Fruit fly (Drosophila melanogaster): ENCODE results near the gene CG8565.

Gene CG8565

DNA sequence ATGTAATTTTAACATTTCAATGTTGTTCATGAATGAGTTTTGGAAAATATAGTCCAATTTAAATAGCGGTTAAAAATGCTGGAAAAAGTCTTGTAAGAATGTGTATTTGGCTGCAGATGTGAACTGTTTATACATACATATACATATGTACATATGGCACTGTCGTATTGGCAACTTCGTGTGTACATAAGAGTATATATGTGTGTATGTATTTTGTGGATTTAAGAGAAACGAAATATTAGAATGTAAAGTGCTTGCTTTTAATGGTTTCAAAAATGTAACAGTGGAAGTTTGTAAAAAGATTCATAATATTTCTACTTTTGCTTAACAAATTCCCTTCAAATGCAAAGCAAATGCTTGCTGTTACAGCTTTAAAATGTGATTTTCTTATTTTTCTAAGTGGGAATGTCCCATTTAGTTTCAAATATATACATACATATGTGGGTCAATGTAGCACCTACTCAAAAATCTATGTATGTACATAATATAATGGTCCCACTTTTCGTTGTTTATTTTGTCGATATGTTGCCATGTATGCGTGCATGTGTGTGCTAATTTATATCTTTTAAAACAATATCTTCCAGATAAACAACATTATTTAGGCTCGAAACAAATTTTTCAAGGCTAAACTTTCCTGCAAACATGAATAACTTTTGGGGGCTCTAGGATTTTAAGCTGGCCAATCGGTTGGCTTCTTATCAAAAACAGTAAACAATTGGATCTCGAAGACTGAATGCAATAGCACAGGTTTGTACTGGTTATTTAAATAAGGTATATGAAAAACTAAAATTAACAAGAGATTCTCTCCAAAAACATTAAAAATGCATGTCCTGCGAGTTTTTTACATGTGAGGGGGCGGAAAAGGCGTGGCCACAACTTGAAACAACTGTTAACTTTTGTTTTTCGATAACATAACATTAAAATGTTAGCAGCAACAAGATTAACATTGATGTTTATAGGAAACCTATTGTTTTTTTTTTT lies 33.4 kb downstream of the CG8565 start (continued):
- TF ChIP-seq Awh (GFP tag; IDR thresholded peaks at IDR 0.05) (peak; percentile 77), luna (GFP tag; optimal IDR thresholded peaks at IDR 0.05) (peak; percentile 13), h (optimal IDR thresholded peaks at IDR 0.05) (no peak), CG5245 (GFP tag; optimal IDR thresholded peaks at IDR 0.05) (no peak), sd (tag; optimal IDR thresholded peaks at IDR 0.05) (no peak), CG18262 (tag; optimal IDR thresholded peaks at IDR 0.05) (peak; percentile 20), gsb (GFP tag; IDR thresholded peaks at IDR 0.05) (no peak), vvl (GFP tag; IDR thresholded peaks at IDR 0.05) (peak; percentile 49; the same call in 1 of the 2 replicates), ranshi (GFP tag; IDR thresholded peaks at IDR 0.05) (peak; percentile 29; the same call in 1 of the 2 replicates), BEAF-32 (GFP tag; optimal IDR thresholded peaks at IDR 0.05) (no peak), nerfin-1 (tag; optimal IDR thresholded peaks at IDR 0.05) (peak; percentile 51), dati (GFP tag; IDR thresholded peaks at IDR 0.05) (no peak), Gsc (GFP tag; IDR thresholded peaks at IDR 0.05) (no peak), al (GFP tag; IDR thresholded peaks at IDR 0.05) (no peak), CG3995 (GFP tag; optimal IDR thresholded peaks at IDR 0.05) (no peak), eyg (GFP tag; optimal IDR thresholded peaks at IDR 0.05) (peak; percentile 54), CG15073 (GFP tag; optimal IDR thresholded peaks at IDR 0.05) (no peak), pb (GFP tag; optimal IDR thresholded peaks at IDR 0.05) (no peak), CG2678 (tag; optimal IDR thresholded peaks at IDR 0.05) (no peak), pho (GFP tag; optimal IDR thresholded peaks at IDR 0.05) (peak; percentile 38), CG16815 (GFP tag; optimal IDR thresholded peaks at IDR 0.05) (no peak), fru (optimal IDR thresholded peaks at IDR 0.05) (no peak), Camta (GFP tag; optimal IDR thresholded peaks at IDR 0.05) (peak; percentile 41), CG12391 (tag; optimal IDR thresholded peaks at IDR 0.05) (no peak), Sox102F (GFP tag; optimal IDR thresholded peaks at IDR 0.05) (no peak), otp (GFP tag; IDR thresholded peaks at IDR 0.05) (0 out of 3 replicates have a peak, but pooled peaks have one; percentile 51), CrebB (tag; optimal IDR thresholded peaks at IDR 0.05) (peak; percentile 89), CG6683 (GFP tag; optimal IDR thresholded peaks at IDR 0.05) (peak; percentile 74), CG14050 (GFP tag; IDR thresholded peaks at IDR 0.05) (no peak), Dad (GFP tag; optimal IDR thresholded peaks at IDR 0.05) (no peak), CG8281 (tag; optimal IDR thresholded peaks at IDR 0.05) (no peak), Eip74EF (GFP tag; optimal IDR thresholded peaks at IDR 0.05) (no peak), twi (tag; optimal IDR thresholded peaks at IDR 0.05) (no peak), gcm (GFP tag; optimal IDR thresholded peaks at IDR 0.05) (no peak), CG10366 (GFP tag; IDR thresholded peaks at IDR 0.05) (no peak), CG7556 (GFP tag; optimal IDR thresholded peaks at IDR 0.05) (peak; percentile 69), CG11247 (GFP tag; IDR thresholded peaks at IDR 0.05) (0 out of 2 replicates have a peak, but pooled peaks have one; percentile 28), chif (GFP tag; optimal IDR thresholded peaks at IDR 0.05) (peak in 1 of 2 experiments; percentile 3), Mad (GFP tag; optimal IDR thresholded peaks at IDR 0.05) (peak; percentile 46), da (GFP tag; optimal IDR thresholded peaks at IDR 0.05) (no peak), CG2712 (tag; optimal IDR thresholded peaks at IDR 0.05) (no peak), CG3281 (GFP tag; optimal IDR thresholded peaks at IDR 0.05) (no peak), CG16863 (GFP tag; optimal IDR thresholded peaks at IDR 0.05) (peak; percentile 51), kah (GFP tag; optimal IDR thresholded peaks at IDR 0.05) (peak; percentile 71), CG6254 (GFP tag; optimal IDR thresholded peaks at IDR 0.05) (no peak), ap (GFP tag; IDR thresholded peaks at IDR 0.05) (no peak), CG9817 (tag; optimal IDR thresholded peaks at IDR 0.05) (no peak), CG4730 (GFP tag; IDR thresholded peaks at IDR 0.05) (no peak), CG17802 (tag; optimal IDR thresholded peaks at IDR 0.05) (no peak), Bdp1 (GFP tag; optimal IDR thresholded peaks at IDR 0.05) (no peak)

All from whole organism, embryonic.